Worm (Caenorhabditis elegans): ENCODE data around the gene dyrb-1.

DNA sequence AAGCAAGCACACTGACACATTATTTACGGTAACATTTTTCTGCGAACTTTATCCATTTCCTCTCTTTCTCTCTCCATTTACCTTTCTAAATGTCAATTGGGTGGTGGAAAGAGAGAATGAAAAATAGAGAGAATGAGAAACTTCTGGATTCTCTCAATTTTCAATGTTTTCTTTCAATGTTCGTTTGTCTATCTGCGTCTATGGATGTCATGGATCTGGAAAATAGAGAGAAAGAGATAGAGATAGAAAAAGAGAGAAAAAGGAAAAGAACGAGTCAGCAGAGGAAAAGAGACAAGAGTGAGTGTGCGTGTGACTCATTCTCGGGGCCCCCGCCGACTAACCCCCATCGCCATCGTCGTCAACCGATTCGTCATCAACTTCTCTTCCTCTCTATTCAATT is 5.9 kb upstream of the dyrb-1 start, which contains the start of gene jun-1:
- peak; percentile 22 for TF ChIP-seq fkh-10 (GFP tag; optimal IDR thresholded peaks at IDR 0.05)
- no peak for TF ChIP-seq ama-1 (optimal IDR thresholded peaks at IDR 0.05)
- TF ChIP-seq aly-2 (tag; optimal IDR thresholded peaks at IDR 0.05), result no peak
- peak; percentile 37 for TF ChIP-seq R02D3.7 (tag; optimal IDR thresholded peaks at IDR 0.05)
- TF ChIP-seq ztf-4 (tag; optimal IDR thresholded peaks at IDR 0.05), result no peak
- no peak for TF ChIP-seq nhr-28 (tag; optimal IDR thresholded peaks at IDR 0.05)
- peak; percentile 23 for TF ChIP-seq pqm-1 (tag; optimal IDR thresholded peaks at IDR 0.05)
- peak; percentile 39 for TF ChIP-seq snpc-4 (tag; optimal IDR thresholded peaks at IDR 0.05)
- TF ChIP-seq mdl-1 (tag; optimal IDR thresholded peaks at IDR 0.05), result peak; percentile 52
